Worm (Caenorhabditis elegans): ENCODE measurements around the gene cul-2.

The cul-2 gene

DNA sequence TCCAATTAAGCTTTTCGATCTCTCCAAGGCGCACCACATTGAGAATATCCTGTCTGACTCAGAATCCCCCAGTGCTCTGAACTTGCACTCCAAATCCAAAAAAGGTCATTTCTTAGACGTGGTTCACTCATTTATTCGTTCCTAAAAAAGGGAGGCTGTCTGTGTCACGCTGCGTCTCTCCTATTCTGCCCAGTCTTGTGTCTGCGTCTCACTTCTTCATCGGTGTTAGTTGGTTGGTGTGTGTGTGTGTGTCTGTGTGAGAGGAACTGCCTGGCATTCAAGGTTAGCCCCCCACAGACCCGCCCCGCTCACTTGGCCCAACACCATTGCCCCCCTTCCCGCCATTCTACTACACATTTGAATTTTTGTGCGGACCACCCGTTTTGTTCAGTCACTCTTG, 30.4 kb downstream of the cul-2 start (continued):
- TF ChIP-seq ZK337.2 (GFP tag; IDR thresholded peaks at IDR 0.05) = no peak
- TF ChIP-seq lir-3 (tag; optimal IDR thresholded peaks at IDR 0.05) = no peak
- TF ChIP-seq hlh-30 (tag; optimal IDR thresholded peaks at IDR 0.05; ENCODE audit: insufficient read depth) = peak; percentile 74
- no peak for TF ChIP-seq Y105C5A.15 (GFP tag; IDR thresholded peaks at IDR 0.05)
- TF ChIP-seq sdz-12 (GFP tag; optimal IDR thresholded peaks at IDR 0.05) = no peak

DNA sequence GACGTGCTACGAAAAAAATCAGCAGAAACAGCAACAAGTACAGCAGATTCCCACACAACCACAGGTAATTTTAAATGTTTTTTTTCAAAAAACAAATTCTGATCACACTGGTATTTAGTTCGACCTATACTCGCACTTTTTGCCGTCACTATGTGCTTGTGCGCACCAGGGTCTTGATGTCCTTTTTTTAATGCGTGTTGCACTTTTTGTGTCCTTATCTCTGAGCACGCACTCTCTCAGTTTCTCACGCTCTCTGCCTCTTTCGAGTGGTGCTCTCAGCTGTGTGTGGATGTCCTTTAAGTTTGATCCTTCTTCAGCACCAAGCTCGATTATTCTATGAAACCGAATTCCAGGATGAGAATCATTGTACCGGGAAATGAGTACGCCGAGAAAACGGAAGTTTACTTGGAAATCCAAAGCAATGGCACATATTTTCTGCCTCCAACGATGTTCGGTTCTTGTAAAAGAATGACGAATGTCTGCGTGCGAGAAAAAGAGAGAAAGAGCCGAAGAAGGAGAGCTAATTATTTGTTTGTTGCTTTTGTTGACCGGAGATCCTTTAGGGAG, 31.4 kb downstream of the cul-2 start:
- TF ChIP-seq lsy-2 (tag; optimal IDR thresholded peaks at IDR 0.05) (peak in 1 of 2 experiments; percentile 14), ztf-11 (tag; optimal IDR thresholded peaks at IDR 0.05) (no peak), zip-11 (GFP tag; IDR thresholded peaks at IDR 0.05) (no peak), mxl-2 (GFP tag; conservative IDR thresholded peaks at IDR 0.05) (no peak), zag-1 (tag; optimal IDR thresholded peaks at IDR 0.05) (no peak), jun-1 (tag; optimal IDR thresholded peaks at IDR 0.05) (no peak), lin-29 (GFP tag; IDR thresholded peaks at IDR 0.05) (no peak), ces-1 (GFP tag; optimal IDR thresholded peaks at IDR 0.05) (no peak), mep-1 (tag; optimal IDR thresholded peaks at IDR 0.05) (no peak), fkh-10 (GFP tag; optimal IDR thresholded peaks at IDR 0.05) (no peak), nhr-237 (tag; optimal IDR thresholded peaks at IDR 0.05) (no peak), php-3 (GFP tag; IDR thresholded peaks at IDR 0.05) (no peak), snpc-4 (tag; optimal IDR thresholded peaks at IDR 0.05) (no peak), Y48G9A.11 (GFP tag; IDR thresholded peaks at IDR 0.05) (no peak), lin-1 (GFP tag; IDR thresholded peaks at IDR 0.05) (no peak), spr-3 (GFP tag; optimal IDR thresholded peaks at IDR 0.05) (no peak), lin-39 (tag; optimal IDR thresholded peaks at IDR 0.05) (no peak), dpl-1 (GFP tag; optimal IDR thresholded peaks at IDR 0.05) (no peak), T26A8.4 (GFP tag; IDR thresholded peaks at IDR 0.05) (no peak), Y105C5A.15 (GFP tag; IDR thresholded peaks at IDR 0.05) (no peak), nhr-25 (tag; optimal IDR thresholded peaks at IDR 0.05; ENCODE audit: borderline replicate concordance, insufficient read depth) (no peak), unc-62 (GFP tag; optimal IDR thresholded peaks at IDR 0.05 in 1 of 2) (peak in 1 of 2 experiments; percentile 42), unc-62 (tag; optimal IDR thresholded peaks at IDR 0.05) (no peak), vab-7 (GFP tag; IDR thresholded peaks at IDR 0.05) (no peak), cey-2 (tag; optimal IDR thresholded peaks at IDR 0.05; ENCODE audit: borderline replicate concordance, insufficient read depth) (no peak), lin-38 (GFP tag; IDR thresholded peaks at IDR 0.05) (no peak), nhr-42 (GFP tag; IDR thresholded peaks at IDR 0.05) (no peak), egl-43 (GFP tag; IDR thresholded peaks at IDR 0.05) (no peak), egl-27 (tag; optimal IDR thresholded peaks at IDR 0.05) (no peak), mdt-29 (GFP tag; IDR thresholded peaks at IDR 0.05) (no peak), pha-4 (GFP tag; IDR thresholded peaks at IDR 0.05) (no peak), pha-4 (tag; optimal IDR thresholded peaks at IDR 0.05) (no peak), nhr-48 (tag; optimal IDR thresholded peaks at IDR 0.05) (peak; percentile 14), F37D6.2 (tag; optimal IDR thresholded peaks at IDR 0.05) (no peak), hif-1 (tag; optimal IDR thresholded peaks at IDR 0.05) (no peak), R02D3.7 (tag; optimal IDR thresholded peaks at IDR 0.05) (no peak), daf-8 (GFP tag; IDR thresholded peaks at IDR 0.05) (no peak), F44E2.7 (GFP tag; IDR thresholded peaks at IDR 0.05) (no peak), nhr-11 (tag; optimal IDR thresholded peaks at IDR 0.05) (peak; percentile 49), dmd-6 (GFP tag; IDR thresholded peaks at IDR 0.05) (peak; percentile 23; the same call in 1 of the 2 replicates), mdl-1 (tag; optimal IDR thresholded peaks at IDR 0.05) (no peak), ceh-20 (GFP tag; IDR thresholded peaks at IDR 0.05) (no peak), lin-15B (tag; optimal IDR thresholded peaks at IDR 0.05) (no peak), nhr-10 (tag; optimal IDR thresholded peaks at IDR 0.05) (no peak), nhr-76 (tag; optimal IDR thresholded peaks at IDR 0.05) (no peak), F49E8.2 (tag; optimal IDR thresholded peaks at IDR 0.05; ENCODE audit: borderline replicate concordance) (no peak), ZK337.2 (GFP tag; IDR thresholded peaks at IDR 0.05) (no peak)
